Worm (Caenorhabditis elegans): ENCODE measurements around the gene sra-7.
A peak's percentile ranks its signal among the peaks of the same experiment; 100 is the strongest.

Gene sra-7

DNA sequence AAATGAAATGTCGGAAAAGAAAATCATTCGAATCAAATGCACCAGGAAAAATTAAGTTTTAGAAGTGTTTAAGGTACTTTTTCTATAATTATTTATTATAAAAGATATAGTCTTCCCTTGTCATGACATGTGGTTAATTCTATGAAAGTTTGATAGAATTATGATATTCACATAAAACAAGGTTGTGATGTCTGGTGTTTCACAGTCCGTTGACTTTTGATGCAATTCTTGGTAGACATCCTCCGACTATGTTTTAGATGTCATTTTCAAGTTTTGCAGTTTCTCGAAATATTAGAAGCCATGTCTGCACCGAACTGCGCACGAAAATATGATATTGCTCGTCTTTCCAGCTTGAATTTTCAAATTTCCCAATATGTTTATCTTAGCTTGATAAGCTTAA is at the start of gene sra-7:
Gene sra-7 (plus strand): TSS at position 301 of the 400 bp plus-strand sequence.
- TF ChIP-seq bed-3 (GFP tag; optimal IDR thresholded peaks at IDR 0.05) (no peak), nhr-237 (tag; optimal IDR thresholded peaks at IDR 0.05) (no peak), flh-1 (GFP tag; optimal IDR thresholded peaks at IDR 0.05) (no peak), cnd-1 (tag; optimal IDR thresholded peaks at IDR 0.05) (no peak), mab-5 (tag; optimal IDR thresholded peaks at IDR 0.05) (no peak), ces-1 (GFP tag; optimal IDR thresholded peaks at IDR 0.05) (no peak), lsy-2 (tag; optimal IDR thresholded peaks at IDR 0.05) (no peak), tbx-8 (GFP tag; optimal IDR thresholded peaks at IDR 0.05) (no peak), elt-1 (tag; optimal IDR thresholded peaks at IDR 0.05; ENCODE audit: borderline replicate concordance, insufficient read depth) (no peak), blmp-1 (tag; optimal IDR thresholded peaks at IDR 0.05) (no peak), hlh-1 (tag; optimal IDR thresholded peaks at IDR 0.05) (no peak), ceh-39 (tag; optimal IDR thresholded peaks at IDR 0.05) (no peak), ceh-83 (GFP tag; optimal IDR thresholded peaks at IDR 0.05) (no peak), snpc-4 (tag; optimal IDR thresholded peaks at IDR 0.05) (no peak), mls-2 (tag; optimal IDR thresholded peaks at IDR 0.05) (no peak), mep-1 (tag; optimal IDR thresholded peaks at IDR 0.05) (no peak)

- TF ChIP-seq snpc-4 (tag; optimal IDR thresholded peaks at IDR 0.05), result no peak
- TF ChIP-seq ces-1 (GFP tag; optimal IDR thresholded peaks at IDR 0.05), result peak; percentile 89
- no peak for TF ChIP-seq nhr-12 (tag; optimal IDR thresholded peaks at IDR 0.05)
- no peak for TF ChIP-seq flh-1 (GFP tag; optimal IDR thresholded peaks at IDR 0.05)
- TF ChIP-seq tbx-8 (GFP tag; optimal IDR thresholded peaks at IDR 0.05), result no peak
Observed at ce11 chrII:9497309-9497708, 47.2 kb upstream of the sra-7 start.

- TF ChIP-seq nhr-76 (tag; optimal IDR thresholded peaks at IDR 0.05), result no peak
- peak; percentile 24 for TF ChIP-seq ces-1 (GFP tag; optimal IDR thresholded peaks at IDR 0.05)
- no peak for TF ChIP-seq pha-4 (tag; optimal IDR thresholded peaks at IDR 0.05)
Observed at ce11 chrII:9498589-9498988, 45.9 kb upstream of the sra-7 start.

- TF ChIP-seq unc-62 (GFP tag; optimal IDR thresholded peaks at IDR 0.05) (no peak), M03D4.4 (tag; optimal IDR thresholded peaks at IDR 0.05) (no peak), hlh-1 (tag; optimal IDR thresholded peaks at IDR 0.05) (no peak), nhr-76 (tag; optimal IDR thresholded peaks at IDR 0.05) (no peak), snpc-4 (tag; optimal IDR thresholded peaks at IDR 0.05) (no peak), ham-2 (GFP tag; optimal IDR thresholded peaks at IDR 0.05) (no peak), drap-1 (GFP tag; optimal IDR thresholded peaks at IDR 0.05) (no peak), lin-32 (GFP tag; optimal IDR thresholded peaks at IDR 0.05) (no peak), bed-3 (GFP tag; optimal IDR thresholded peaks at IDR 0.05) (no peak), nhr-12 (tag; optimal IDR thresholded peaks at IDR 0.05) (no peak), blmp-1 (tag; optimal IDR thresholded peaks at IDR 0.05) (no peak), elt-1 (tag; optimal IDR thresholded peaks at IDR 0.05; ENCODE audit: borderline replicate concordance, insufficient read depth) (no peak), mls-2 (tag; optimal IDR thresholded peaks at IDR 0.05) (no peak), sem-2 (GFP tag; optimal IDR thresholded peaks at IDR 0.05) (no peak), cnd-1 (tag; optimal IDR thresholded peaks at IDR 0.05) (no peak), sptf-1 (tag; optimal IDR thresholded peaks at IDR 0.05) (no peak)
Observed at ce11 chrII:9500926-9501325, 43.6 kb upstream of the sra-7 start.

DNA sequence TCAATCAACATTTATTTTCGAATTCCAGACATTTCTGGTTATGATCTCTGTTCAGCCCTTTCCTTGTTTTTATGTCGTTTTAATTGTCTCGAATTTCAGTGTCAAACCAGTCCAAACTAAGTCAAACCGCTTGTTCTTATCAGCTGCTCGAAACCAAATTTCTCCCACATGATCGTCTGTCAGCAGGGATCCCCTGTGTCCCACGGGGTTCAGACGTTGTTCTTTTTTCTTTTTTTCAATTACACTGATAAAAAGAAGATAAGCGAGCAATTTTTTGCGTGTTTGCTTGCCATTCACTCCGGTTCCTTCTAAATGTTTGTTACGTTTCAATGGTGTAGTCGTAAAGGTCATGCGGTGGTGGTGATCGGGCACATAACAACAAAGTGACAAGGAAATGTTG is 42.5 kb upstream of the sra-7 start:
- TF ChIP-seq mep-1 (tag; optimal IDR thresholded peaks at IDR 0.05), result no peak
- TF ChIP-seq nhr-2 (tag; optimal IDR thresholded peaks at IDR 0.05), result no peak
- no peak for TF ChIP-seq lsy-2 (tag; optimal IDR thresholded peaks at IDR 0.05)
- TF ChIP-seq blmp-1 (tag; optimal IDR thresholded peaks at IDR 0.05), result no peak
- no peak for TF ChIP-seq ceh-39 (tag; optimal IDR thresholded peaks at IDR 0.05)
- no peak for TF ChIP-seq elt-1 (tag; optimal IDR thresholded peaks at IDR 0.05; ENCODE audit: borderline replicate concordance, insufficient read depth)
- TF ChIP-seq hlh-1 (tag; optimal IDR thresholded peaks at IDR 0.05), result no peak
- no peak for TF ChIP-seq ceh-83 (GFP tag; optimal IDR thresholded peaks at IDR 0.05)
- TF ChIP-seq flh-1 (GFP tag; optimal IDR thresholded peaks at IDR 0.05), result no peak
- TF ChIP-seq ham-2 (GFP tag; optimal IDR thresholded peaks at IDR 0.05), result no peak
- no peak for TF ChIP-seq ces-1 (GFP tag; optimal IDR thresholded peaks at IDR 0.05)
- no peak for TF ChIP-seq mls-2 (tag; optimal IDR thresholded peaks at IDR 0.05)
- TF ChIP-seq M03D4.4 (tag; optimal IDR thresholded peaks at IDR 0.05), result no peak
- no peak for TF ChIP-seq lin-13 (tag; optimal IDR thresholded peaks at IDR 0.05)
- no peak for TF ChIP-seq unc-120 (tag; optimal IDR thresholded peaks at IDR 0.05; ENCODE audit: poor library complexity, severe bottlenecking)
- no peak for TF ChIP-seq cnd-1 (tag; optimal IDR thresholded peaks at IDR 0.05)
- no peak for TF ChIP-seq lin-32 (GFP tag; optimal IDR thresholded peaks at IDR 0.05)
- no peak for TF ChIP-seq pha-4 (tag; optimal IDR thresholded peaks at IDR 0.05)
- no peak for TF ChIP-seq elt-3 (tag; optimal IDR thresholded peaks at IDR 0.05)
